Fruit fly (Drosophila melanogaster): Measurements from ENCODE around the gene Doc1.
A peak's percentile ranks its signal among the peaks of the same experiment; 100 is the strongest.

DNA sequence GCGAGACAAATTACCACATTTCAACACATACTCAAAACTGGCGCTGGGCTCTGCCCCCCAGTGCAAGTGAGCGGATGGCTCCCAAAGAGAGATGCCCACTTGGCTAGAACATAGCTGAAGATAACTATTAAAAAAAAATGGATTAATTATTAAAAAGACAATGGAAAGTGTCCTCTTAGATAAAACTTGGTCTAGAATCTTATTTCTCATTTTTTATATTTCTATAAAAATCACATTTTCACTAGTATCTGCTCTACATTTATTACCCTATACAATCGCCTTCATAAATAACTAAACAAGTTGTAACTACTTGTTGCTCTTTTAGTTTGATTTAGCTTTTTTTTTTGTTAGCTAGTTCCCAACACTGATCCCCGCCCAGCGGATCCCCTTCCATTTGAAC is 8.3 kb upstream of the Doc1 start:
- TF ChIP-seq CG11902 (GFP tag; optimal IDR thresholded peaks at IDR 0.05): no peak
- 0 out of 3 replicates have a peak, but pooled peaks have one; percentile 26 for TF ChIP-seq CG8119 (GFP tag; IDR thresholded peaks at IDR 0.05)
- no peak for TF ChIP-seq CG16779 (tag; optimal IDR thresholded peaks at IDR 0.05)
- peak; percentile 23 for TF ChIP-seq topi (GFP tag; optimal IDR thresholded peaks at IDR 0.05)
- TF ChIP-seq Smox (GFP tag; optimal IDR thresholded peaks at IDR 0.05): peak; percentile 20
- no peak for TF ChIP-seq CG3032 (tag; optimal IDR thresholded peaks at IDR 0.05)
- TF ChIP-seq CG6163 (GFP tag; IDR thresholded peaks at IDR 0.05): no peak
- TF ChIP-seq CG8632 (GFP tag; optimal IDR thresholded peaks at IDR 0.05): no peak
- no peak for TF ChIP-seq salr (GFP tag; optimal IDR thresholded peaks at IDR 0.05)

Data from whole organism, prepupa.